Fruit fly (Drosophila melanogaster) whole organism, adult: ENCODE data around the gene CG15765.

Experiments used
- CG12768 ChIP-seq: fragments of 200-800 bp; sonication (Bioruptor generic); optimal IDR thresholded peaks from 2 replicates; lab custom pipeline; 2017; ENCODE audit warnings: missing biosample characterization, missing genetic modification characterization, mild to moderate bottlenecking, moderate library complexity, missing genetic modification reagents
- CG1620 ChIP-seq: fragments of 200-800 bp; sonication (Bioruptor generic); optimal IDR thresholded peaks from 2 replicates; lab custom pipeline; 2016; ENCODE audit warnings: missing biosample characterization, missing genetic modification characterization
- CG5204 ChIP-seq: fragments of 200-800 bp; sonication (Bioruptor generic); optimal IDR thresholded peaks from 2 replicates; lab custom pipeline; 2016; ENCODE audit warnings: missing biosample characterization, missing genetic modification characterization
- ovo ChIP-seq: fragments of 200-800 bp; sonication (Bioruptor generic); optimal IDR thresholded peaks from 2 replicates; lab custom pipeline; 2016; ENCODE audit warnings: missing biosample characterization, missing genetic modification characterization

dm6 chrX:5879543-5879943 is 61.2 kb downstream of the CG15765 start, which contains the start of the genes Usp30 and CG16721:
- peak; percentile 55 for TF ChIP-seq ovo (GFP tag; lab: Kevin White, UChicago)
- TF ChIP-seq CG12768 (GFP tag; lab: Kevin White, UChicago), result peak; percentile 68
- peak; percentile 89 for TF ChIP-seq CG1620 (GFP tag; lab: Kevin White, UChicago)
- no peak for TF ChIP-seq CG5204 (GFP tag; lab: Kevin White, UChicago)
